Fruit fly (Drosophila melanogaster) Kc167 (cell line): ENCODE data around the gene CG13086.

Source experiments
- Myc ChIP-seq: fragments of >200 bp; optimal IDR thresholded peaks from 2 replicates; lab custom pipeline; 2017; ENCODE audit warnings: missing external identifiers
- Sin3A ChIP-seq: fragments of >200 bp; optimal IDR thresholded peaks from 2 replicates; lab custom pipeline; 2018; ENCODE audit warnings: missing external identifiers
- h ChIP-seq: fragments of >200 bp; optimal IDR thresholded peaks from 3 replicates; lab custom pipeline; 2018; ENCODE audit warnings: missing external identifiers
- insv ChIP-seq: fragments of >200 bp; optimal IDR thresholded peaks from 3 replicates; lab custom pipeline; 2018; ENCODE audit warnings: missing external identifiers
- psq ChIP-seq: fragments of >200 bp; optimal IDR thresholded peaks from 2 replicates; lab custom pipeline; 2017; ENCODE audit warnings: missing external identifiers
- ttk ChIP-seq: sonication (Bioruptor generic); optimal IDR thresholded peaks from 2 replicates; lab custom pipeline; 2017; ENCODE audit warnings: missing external identifiers

The CG13086 gene

dm6 chr2L:19388966-19389365 lies 24.8 kb downstream of the CG13086 start:
- TF ChIP-seq insv = no peak
- TF ChIP-seq Sin3A = no peak
- no peak for TF ChIP-seq h
- TF ChIP-seq Myc (lab: Kevin White, UChicago) = no peak
- no peak for TF ChIP-seq ttk

DNA sequence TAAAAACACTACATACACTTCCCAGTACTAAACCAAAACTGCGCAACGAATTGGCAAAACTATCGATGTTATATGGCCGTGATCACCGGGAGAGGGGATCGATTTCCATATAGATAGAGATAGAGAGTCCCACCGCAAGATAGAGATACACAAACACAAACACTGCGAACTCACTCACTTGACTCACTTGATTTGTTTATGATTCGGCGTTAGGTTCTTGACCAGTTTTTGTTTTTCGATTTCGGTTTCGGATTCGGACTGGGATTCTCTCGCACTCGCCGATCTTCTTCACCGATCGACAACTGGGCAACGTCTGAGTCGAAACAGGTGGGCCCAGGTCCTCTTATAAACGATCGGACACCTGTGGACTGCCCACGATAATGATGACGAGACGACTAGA lies 25.6 kb downstream of the CG13086 start, which contains the start of gene CG17549:
CG17549 (minus strand) TSS at position 327 of the 400 bp plus-strand sequence.
- TF ChIP-seq h = no peak
- TF ChIP-seq Sin3A = no peak
- no peak for TF ChIP-seq insv
- TF ChIP-seq psq (lab: Kevin White, UChicago) = no peak
- TF ChIP-seq ttk = no peak
- no peak for TF ChIP-seq Myc (lab: Kevin White, UChicago)

dm6 chr2L:19393703-19394210 lies 29.6 kb downstream of the CG13086 start, which contains the start of gene CG31798:
CG31798 (plus strand) TSS chr2L:19394160.
- TF ChIP-seq h (no peak), Sin3A (no peak), Myc (lab: Kevin White, UChicago) (no peak)

DNA sequence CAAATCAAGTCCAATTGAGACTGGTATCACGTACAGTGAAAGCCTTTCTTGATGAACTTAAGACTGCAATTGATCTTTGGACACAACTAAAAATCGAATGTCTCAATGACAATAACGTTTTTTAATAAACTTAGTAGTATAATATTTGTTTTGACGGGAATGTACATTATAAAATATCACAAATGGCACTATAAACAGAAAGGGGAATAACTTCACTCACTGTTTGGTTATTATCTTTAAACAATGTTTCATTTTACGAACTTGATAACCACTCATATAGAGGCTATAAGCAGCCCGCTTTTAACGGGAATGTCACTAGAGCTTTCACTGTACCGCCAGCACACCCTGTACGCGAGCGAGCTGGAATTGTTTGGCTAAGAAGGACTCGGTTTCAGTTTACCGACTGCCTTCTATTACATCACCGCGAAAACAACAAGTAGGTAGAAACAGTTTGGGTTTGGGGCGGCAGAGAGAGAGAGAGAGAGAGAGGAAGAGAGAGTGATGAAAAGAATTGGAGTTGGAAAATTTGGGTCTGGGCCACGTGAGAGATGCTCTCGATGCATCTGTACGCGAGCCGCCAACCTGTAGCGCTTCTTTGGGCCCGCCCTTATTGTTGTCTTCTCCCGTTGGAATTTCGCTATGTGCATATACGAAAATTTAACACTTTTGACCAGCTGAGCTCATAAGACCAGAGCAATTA lies 33.6 kb downstream of the CG13086 start:
- TF ChIP-seq ttk = no peak
- no peak for TF ChIP-seq Sin3A
- TF ChIP-seq Myc (lab: Kevin White, UChicago) = no peak
- TF ChIP-seq h = no peak
- no peak for TF ChIP-seq insv
- TF ChIP-seq psq (lab: Kevin White, UChicago) = no peak

dm6 chr2L:19398317-19399234 lies 34.4 kb downstream of the CG13086 start, which contains the start of gene CG17544:
CG17544 (minus strand) TSS chr2L:19398493.
- TF ChIP-seq Sin3A = no peak
- no peak for TF ChIP-seq Myc (lab: Kevin White, UChicago)
- TF ChIP-seq ttk = no peak
- no peak for TF ChIP-seq h
- no peak for TF ChIP-seq insv
- TF ChIP-seq psq (lab: Kevin White, UChicago) = no peak

DNA sequence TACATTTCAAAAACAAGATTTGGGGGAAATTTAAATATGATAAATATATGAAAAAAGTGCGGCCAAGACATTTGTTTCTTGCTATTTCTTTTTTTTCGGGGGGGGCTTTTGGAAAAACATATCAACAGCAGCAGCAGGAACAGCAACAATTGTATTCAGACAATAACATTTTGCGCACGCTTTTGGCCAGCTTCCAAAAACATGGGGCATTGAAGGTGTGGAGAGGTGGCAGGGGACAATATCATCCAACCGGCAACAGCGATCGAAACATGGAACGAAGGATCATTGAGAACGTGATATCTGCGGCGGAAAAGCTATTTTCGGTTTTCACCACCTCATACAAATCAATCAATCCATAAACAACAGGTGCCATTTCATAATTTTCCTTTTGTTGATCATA lies 37.7 kb downstream of the CG13086 start:
- TF ChIP-seq psq (lab: Kevin White, UChicago) = no peak
- no peak for TF ChIP-seq Sin3A
- no peak for TF ChIP-seq h
- no peak for TF ChIP-seq insv
- no peak for TF ChIP-seq ttk
- no peak for TF ChIP-seq Myc (lab: Kevin White, UChicago)

DNA sequence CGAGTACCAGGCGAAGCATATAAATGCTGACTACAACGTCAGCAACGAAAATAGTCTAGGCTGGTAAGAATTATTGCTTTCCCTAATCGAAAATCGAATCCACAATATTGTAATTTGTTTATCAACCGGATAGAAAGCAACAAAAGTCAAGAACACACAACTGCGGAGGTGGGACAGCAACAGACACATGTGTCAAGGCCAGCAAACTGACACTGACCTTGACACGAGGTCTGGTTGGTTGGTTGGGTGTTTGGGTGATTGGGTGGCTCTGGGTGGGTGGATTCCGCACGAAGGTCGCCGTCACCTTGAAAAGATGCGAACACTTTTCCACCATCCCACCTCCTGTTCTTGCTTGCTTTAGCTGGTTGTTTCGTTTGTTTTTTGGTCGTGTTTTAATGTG lies 38.5 kb downstream of the CG13086 start:
- TF ChIP-seq insv (no peak), ttk (no peak), Sin3A (no peak), psq (lab: Kevin White, UChicago) (no peak), Myc (lab: Kevin White, UChicago) (no peak), h (no peak)

DNA sequence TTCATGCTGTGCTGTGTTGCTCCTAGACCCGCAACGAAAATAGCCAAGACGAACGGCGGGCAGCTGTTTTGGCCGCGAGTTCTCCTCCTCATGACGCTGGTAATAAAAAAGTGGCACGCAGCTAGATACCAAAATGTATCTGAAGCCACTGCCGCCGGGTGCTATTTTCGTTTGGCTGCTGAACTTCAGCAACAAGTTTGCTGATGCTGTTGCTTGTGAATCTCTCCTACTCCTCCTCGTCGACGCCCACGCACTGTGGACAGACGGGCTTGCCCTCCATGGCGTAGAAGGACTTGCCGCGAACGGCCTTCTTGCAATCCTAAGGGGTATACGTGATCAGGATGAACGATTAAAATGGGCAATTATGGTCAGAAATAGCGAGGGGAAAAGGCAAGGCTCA lies 39.2 kb downstream of the CG13086 start:
- no peak for TF ChIP-seq h
- no peak for TF ChIP-seq Sin3A
- no peak for TF ChIP-seq ttk
- no peak for TF ChIP-seq psq (lab: Kevin White, UChicago)
- TF ChIP-seq insv = no peak
- TF ChIP-seq Myc (lab: Kevin White, UChicago) = no peak

- TF ChIP-seq ttk = no peak
- no peak for TF ChIP-seq Myc (lab: Kevin White, UChicago)
- TF ChIP-seq psq (lab: Kevin White, UChicago) = no peak
- TF ChIP-seq Sin3A = no peak
- TF ChIP-seq insv = no peak
- TF ChIP-seq h = no peak
Measured at dm6 chr2L:19404804-19405203, 40.6 kb downstream of the CG13086 start.

DNA sequence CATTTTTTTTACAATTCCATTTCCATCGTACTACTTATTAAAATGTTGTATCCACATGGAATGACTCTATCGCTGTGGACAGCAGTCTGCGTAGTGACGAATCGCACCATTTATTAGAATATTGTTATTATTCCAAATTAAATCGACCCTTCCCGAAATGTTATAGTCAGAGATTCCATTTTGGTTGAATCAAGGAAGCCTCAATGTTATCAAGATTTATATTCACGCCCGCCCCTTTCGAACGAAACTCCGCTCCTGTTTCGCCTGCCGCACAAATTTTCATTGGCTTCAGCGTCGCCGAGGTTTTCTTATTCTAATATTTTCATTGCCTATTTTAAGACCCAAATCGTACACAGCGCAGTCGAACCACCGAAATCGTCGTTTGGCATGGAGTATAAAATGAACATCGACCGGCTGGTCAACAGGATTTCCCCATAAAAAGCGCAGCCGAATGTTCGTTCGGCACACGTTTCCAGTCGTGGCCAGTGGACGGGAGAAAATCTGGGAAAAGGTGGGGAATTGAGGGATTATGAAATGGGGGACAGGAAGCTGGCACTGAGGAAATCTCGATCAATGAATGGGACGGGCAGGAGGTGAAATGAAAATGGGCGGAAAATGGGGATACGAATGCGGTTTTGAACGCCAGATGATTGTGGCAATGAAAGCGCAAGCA lies 41.6 kb downstream of the CG13086 start:
- no peak for TF ChIP-seq insv
- TF ChIP-seq psq (lab: Kevin White, UChicago) = no peak
- no peak for TF ChIP-seq Myc (lab: Kevin White, UChicago)
- no peak for TF ChIP-seq h
- no peak for TF ChIP-seq Sin3A
- no peak for TF ChIP-seq ttk

DNA sequence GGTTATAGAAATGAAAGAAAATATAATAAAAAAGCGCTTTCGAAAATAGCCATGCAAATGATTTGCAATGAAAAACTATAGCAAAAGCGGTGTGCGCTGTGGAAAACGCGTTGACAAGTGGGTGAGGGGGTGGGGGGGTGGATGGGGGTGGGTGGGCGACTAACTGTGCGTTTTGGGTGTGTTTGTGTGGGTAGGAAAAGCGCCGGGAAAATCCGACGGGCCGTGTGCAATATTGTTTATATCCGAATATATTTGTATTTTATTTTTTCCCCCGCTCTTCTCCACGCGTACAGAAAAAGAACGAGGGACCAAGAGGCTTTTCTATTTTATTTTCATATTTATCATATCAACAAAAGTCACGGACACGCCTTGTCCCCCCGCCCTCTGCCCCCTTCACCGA lies 42.2 kb downstream of the CG13086 start:
- TF ChIP-seq insv = no peak
- TF ChIP-seq psq (lab: Kevin White, UChicago) = no peak
- TF ChIP-seq Myc (lab: Kevin White, UChicago) = no peak
- TF ChIP-seq Sin3A = no peak
- no peak for TF ChIP-seq ttk
- no peak for TF ChIP-seq h

dm6 chr2L:19411966-19412365 lies 47.8 kb downstream of the CG13086 start:
- TF ChIP-seq Sin3A = no peak
- no peak for TF ChIP-seq h
- no peak for TF ChIP-seq Myc (lab: Kevin White, UChicago)
- no peak for TF ChIP-seq insv
- TF ChIP-seq psq (lab: Kevin White, UChicago) = no peak
- TF ChIP-seq ttk = no peak
